Fruit fly (Drosophila melanogaster): ENCODE data around the gene rols.

DNA sequence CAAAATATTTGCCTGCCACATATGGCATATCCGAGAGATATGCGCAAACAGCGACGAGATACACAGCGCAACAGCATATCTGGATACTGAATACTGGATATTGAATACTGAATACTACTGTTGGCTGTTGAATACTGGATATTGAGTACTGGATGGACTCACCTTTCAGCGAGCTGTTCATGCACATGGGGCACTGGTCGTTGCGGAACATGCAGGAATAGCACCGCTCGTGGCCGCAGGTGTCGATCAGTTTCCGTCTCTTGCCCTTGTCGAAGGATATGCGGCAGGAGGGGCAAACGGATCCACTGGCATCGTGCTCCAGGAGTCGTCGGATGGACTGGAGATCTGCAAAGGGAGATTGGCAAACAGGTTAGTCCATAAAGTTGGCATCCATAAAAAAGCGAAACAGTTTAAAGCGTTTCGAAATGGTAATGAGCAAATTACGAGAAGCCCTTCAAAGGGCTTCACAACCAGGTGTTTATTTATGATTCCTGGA lies 36.1 kb downstream of the rols start:
- TF ChIP-seq fd96Ca (GFP tag; IDR thresholded peaks at IDR 0.05) (no peak), Ets98B (GFP tag; IDR thresholded peaks at IDR 0.05) (no peak), CG8301 (tag; optimal IDR thresholded peaks at IDR 0.05) (no peak), Pif1A (GFP tag; optimal IDR thresholded peaks at IDR 0.05) (no peak), CG4496 (GFP tag; IDR thresholded peaks at IDR 0.05) (peak; percentile 35; the same call in 1 of the 3 replicates), EcR (GFP tag; optimal IDR thresholded peaks at IDR 0.05) (peak; percentile 71), CG32121 (GFP tag; IDR thresholded peaks at IDR 0.05) (no peak), CG10348 (GFP tag; IDR thresholded peaks at IDR 0.05) (no peak), CG13204 (GFP tag; optimal IDR thresholded peaks at IDR 0.05) (peak; percentile 50), CG15710 (tag; optimal IDR thresholded peaks at IDR 0.05) (no peak), CG8159 (tag; optimal IDR thresholded peaks at IDR 0.05) (no peak), CG34367 (tag; optimal IDR thresholded peaks at IDR 0.05) (no peak), CG14655 (GFP tag; optimal IDR thresholded peaks at IDR 0.05) (no peak)

Measured in whole organism, pupa.